Worm (Caenorhabditis elegans) whole organism, late embryonic: ENCODE data around the gene srx-80.

Experiments
- C08G9.2 ChIP-seq: sonication (generic microtip); optimal IDR thresholded peaks from 2 replicates; lab custom pipeline; 2016; ENCODE audit warnings: mild to moderate bottlenecking, missing genetic modification characterization, moderate library complexity, missing compliant biosample characterization
- C38D4.7 ChIP-seq: fragments of 200-800 bp; sonication (Bioruptor generic); optimal IDR thresholded peaks from 2 replicates; lab custom pipeline; 2018; ENCODE audit warnings: mild to moderate bottlenecking, missing genetic modification characterization, moderate library complexity, missing compliant biosample characterization
- F13H6.1 ChIP-seq: sonication (generic microtip); optimal IDR thresholded peaks from 2 replicates; lab custom pipeline; 2016; ENCODE audit warnings: missing genetic modification characterization, missing compliant biosample characterization
- T23F11.4 ChIP-seq: fragments of 200-800 bp; sonication (Bioruptor generic); optimal IDR thresholded peaks from 2 replicates; lab custom pipeline; 2018; ENCODE audit warnings: mild to moderate bottlenecking, missing genetic modification characterization, missing compliant biosample characterization
- ahr-1 ChIP-seq: sonication (generic microtip); optimal IDR thresholded peaks from 2 replicates; lab custom pipeline; 2016; ENCODE audit warnings: missing genetic modification characterization, missing compliant biosample characterization
- ama-1 ChIP-seq: fragments of 150-350 bp; optimal IDR thresholded peaks from 2 replicates; lab custom pipeline; 2014
- ceh-18 ChIP-seq: sonication (generic microtip); optimal IDR thresholded peaks from 2 replicates; lab custom pipeline; 2016; ENCODE audit warnings: missing genetic modification characterization, missing compliant biosample characterization
- ceh-19 ChIP-seq: fragments of 200-800 bp; sonication (Bioruptor generic); optimal IDR thresholded peaks from 2 replicates; lab custom pipeline; 2018; ENCODE audit warnings: mild to moderate bottlenecking, missing genetic modification characterization, missing compliant biosample characterization
- ceh-2 ChIP-seq: sonication (generic microtip); optimal IDR thresholded peaks from 2 replicates; lab custom pipeline; 2016; ENCODE audit warnings: missing genotype, missing genetic modification characterization, missing compliant biosample characterization
- ceh-22 ChIP-seq: sonication (generic microtip); optimal IDR thresholded peaks from 2 replicates; lab custom pipeline; 2017; ENCODE audit warnings: missing biosample characterization, missing genetic modification characterization
- ceh-30 ChIP-seq: fragments of 150-350 bp; optimal IDR thresholded peaks from 2 replicates; lab custom pipeline; 2014; ENCODE audit warnings: missing biosample characterization, missing genetic modification characterization
- ceh-34 ChIP-seq: sonication (generic microtip); optimal IDR thresholded peaks from 2 replicates; lab custom pipeline; 2016; ENCODE audit warnings: mild to moderate bottlenecking, missing genetic modification characterization, missing compliant biosample characterization
- ceh-45 ChIP-seq: fragments of 200-800 bp; sonication (Bioruptor generic); IDR thresholded peaks from 2 replicates; pipeline ENCODE4 v1.3.6; 2022; ENCODE audit warnings: missing genetic modification reagents, missing genetic modification characterization, missing compliant biosample characterization
- ceh-48 ChIP-seq: sonication (generic microtip); optimal IDR thresholded peaks from 2 replicates; lab custom pipeline; 2016; ENCODE audit warnings: missing genetic modification characterization, inconsistent platforms, missing compliant biosample characterization
- ceh-6 ChIP-seq: fragments of 200-800 bp; sonication (Bioruptor generic); optimal IDR thresholded peaks from 2 replicates; lab custom pipeline; 2018; ENCODE audit warnings: mild to moderate bottlenecking, missing genetic modification characterization, missing compliant biosample characterization
- ceh-9 ChIP-seq: sonication (generic microtip); optimal IDR thresholded peaks from 2 replicates; lab custom pipeline; 2016; ENCODE audit warnings: mild to moderate bottlenecking, missing genetic modification characterization, inconsistent platforms, missing compliant biosample characterization
- dmd-4 ChIP-seq: sonication (generic microtip); optimal IDR thresholded peaks from 2 replicates; lab custom pipeline; 2016; ENCODE audit warnings: borderline replicate concordance, missing genetic modification characterization, missing compliant biosample characterization
- dve-1 ChIP-seq: sonication (generic microtip); optimal IDR thresholded peaks from 2 replicates; lab custom pipeline; 2017; ENCODE audit warnings: antibody characterized with exemption, mild to moderate bottlenecking, missing genetic modification characterization, missing compliant biosample characterization
- elt-2 ChIP-seq: sonication (generic microtip); optimal IDR thresholded peaks from 2 replicates; lab custom pipeline; 2016; ENCODE audit warnings: missing genetic modification reagents, missing genetic modification characterization, missing compliant biosample characterization
- fkh-6 ChIP-seq: sonication (generic microtip); optimal IDR thresholded peaks from 2 replicates; lab custom pipeline; 2016; ENCODE audit warnings: missing genetic modification characterization, missing compliant biosample characterization
- hlh-13 ChIP-seq: fragments of 200-800 bp; sonication (Bioruptor generic); optimal IDR thresholded peaks from 2 replicates; lab custom pipeline; 2018; ENCODE audit warnings: mild to moderate bottlenecking, missing genetic modification characterization, missing compliant biosample characterization
- hlh-15 ChIP-seq: sonication (generic microtip); optimal IDR thresholded peaks from 2 replicates; lab custom pipeline; 2016; ENCODE audit warnings: missing genetic modification characterization, missing compliant biosample characterization
- hlh-30 ChIP-seq: sonication (generic microtip); optimal IDR thresholded peaks from 2 replicates; lab custom pipeline; 2017; ENCODE audit warnings: antibody characterized with exemption, missing genetic modification characterization, missing compliant biosample characterization; ENCODE audit not compliant: insufficient read depth
- hlh-6 ChIP-seq: sonication (generic microtip); optimal IDR thresholded peaks from 2 replicates; lab custom pipeline; 2016; ENCODE audit warnings: missing genotype, missing genetic modification characterization, missing compliant biosample characterization
- hlh-8 ChIP-seq: sonication (generic microtip); optimal IDR thresholded peaks from 2 replicates; lab custom pipeline; 2016; ENCODE audit warnings: missing genotype, missing genetic modification characterization, missing compliant biosample characterization
- lim-6 ChIP-seq: sonication (generic microtip); optimal IDR thresholded peaks from 2 replicates; lab custom pipeline; 2016; ENCODE audit warnings: missing genetic modification characterization, missing compliant biosample characterization
- lin-11 ChIP-seq: fragments of 200-800 bp; sonication (Bioruptor generic); optimal IDR thresholded peaks from 2 replicates; lab custom pipeline; 2018; ENCODE audit warnings: mild to moderate bottlenecking, missing genetic modification characterization, missing compliant biosample characterization
- madf-2 ChIP-seq: sonication (generic microtip); optimal IDR thresholded peaks from 2 replicates; lab custom pipeline; 2017; ENCODE audit warnings: missing genetic modification characterization, missing compliant biosample characterization
- nhr-11 ChIP-seq: fragments of 150-350 bp; optimal IDR thresholded peaks from 2 replicates; lab custom pipeline; 2014; ENCODE audit warnings: missing biosample characterization, missing genetic modification characterization
- nhr-232 ChIP-seq: sonication (generic microtip); optimal IDR thresholded peaks from 2 replicates; lab custom pipeline; 2016; ENCODE audit warnings: missing genetic modification characterization, missing compliant biosample characterization
- odd-2 ChIP-seq: sonication (generic microtip); optimal IDR thresholded peaks from 2 replicates; lab custom pipeline; 2017; ENCODE audit warnings: antibody characterized with exemption, mild to moderate bottlenecking, missing genetic modification characterization, missing compliant biosample characterization
- pag-3 ChIP-seq: sonication (generic microtip); optimal IDR thresholded peaks from 2 replicates; lab custom pipeline; 2016; ENCODE audit warnings: missing compliant biosample characterization, missing genetic modification characterization, borderline replicate concordance
- pat-9 ChIP-seq: fragments of 200-800 bp; sonication (Bioruptor generic); optimal IDR thresholded peaks from 2 replicates; lab custom pipeline; 2018; ENCODE audit warnings: mild to moderate bottlenecking, missing genetic modification characterization, moderate library complexity, missing compliant biosample characterization
- pha-2 ChIP-seq: sonication (generic microtip); optimal IDR thresholded peaks from 2 replicates; lab custom pipeline; 2017; ENCODE audit warnings: mild to moderate bottlenecking, missing genetic modification characterization, missing compliant biosample characterization
- pha-4 ChIP-seq: fragments of 150-350 bp; optimal IDR thresholded peaks from 2 replicates; lab custom pipeline; 2018; ENCODE audit warnings: missing biosample characterization, missing genetic modification reagents, missing genetic modification characterization
- pqm-1 ChIP-seq: sonication (generic microtip); optimal IDR thresholded peaks from 2 replicates; lab custom pipeline; 2016; ENCODE audit warnings: missing genetic modification characterization, missing compliant biosample characterization
- pros-1 ChIP-seq: fragments of 150-350 bp; optimal IDR thresholded peaks from 2 replicates; lab custom pipeline; 2014; ENCODE audit warnings: missing biosample characterization, missing genetic modification reagents, missing genetic modification characterization
- ref-2 ChIP-seq: sonication (generic microtip); optimal IDR thresholded peaks from 2 replicates; lab custom pipeline; 2016; ENCODE audit warnings: missing genetic modification characterization, missing compliant biosample characterization
- sox-2 ChIP-seq: fragments of 200-800 bp; sonication (Bioruptor generic); IDR thresholded peaks from 2 replicates; pipeline ENCODE4 v1.3.6; 2022; ENCODE audit warnings: missing genetic modification reagents, missing genetic modification characterization, missing compliant biosample characterization
- sox-4 ChIP-seq: sonication (generic microtip); optimal IDR thresholded peaks from 2 replicates; lab custom pipeline; 2017; ENCODE audit warnings: mild to moderate bottlenecking, missing genetic modification characterization, inconsistent platforms, missing compliant biosample characterization
- tbx-2 ChIP-seq: sonication (generic microtip); optimal IDR thresholded peaks from 2 replicates; lab custom pipeline; 2016; ENCODE audit warnings: missing genetic modification characterization, missing compliant biosample characterization
- tbx-7 ChIP-seq: sonication (generic microtip); optimal IDR thresholded peaks from 2 replicates; lab custom pipeline; 2016; ENCODE audit warnings: missing genotype, missing genetic modification characterization, missing compliant biosample characterization
- ttx-3 ChIP-seq: sonication (generic microtip); optimal IDR thresholded peaks from 2 replicates; lab custom pipeline; 2016; ENCODE audit warnings: missing genetic modification reagents, missing genetic modification characterization, missing compliant biosample characterization
- zip-5 ChIP-seq: sonication (generic microtip); optimal IDR thresholded peaks from 2 replicates; lab custom pipeline; 2016; ENCODE audit warnings: missing genetic modification characterization, missing compliant biosample characterization
- ztf-16 ChIP-seq: sonication (generic microtip); optimal IDR thresholded peaks from 2 replicates; lab custom pipeline; 2017; ENCODE audit warnings: missing genetic modification characterization, missing compliant biosample characterization

Gene srx-80

ce11 chrV:11548914-11549406 is 44.6 kb upstream of the srx-80 start, which contains the start of the genes F38B7.17 and F38B7.3 (continued):
- TF ChIP-seq madf-2 = no peak
- peak; percentile 12 for TF ChIP-seq hlh-8
- TF ChIP-seq sox-2 (GFP tag; lab: Robert Waterston, UW) = no peak
- TF ChIP-seq tbx-2 (tag; lab: Kevin White, UChicago) = peak; percentile 51
- no peak for TF ChIP-seq hlh-15 (tag; lab: Kevin White, UChicago)
- no peak for TF ChIP-seq ahr-1 (tag; lab: Kevin White, UChicago)
- TF ChIP-seq ama-1 = no peak
- no peak for TF ChIP-seq ttx-3 (tag; lab: Kevin White, UChicago)
- peak; percentile 42 for TF ChIP-seq ceh-34
- TF ChIP-seq pat-9 = no peak

- no peak for TF ChIP-seq ceh-30 (tag; lab: Kevin White, UChicago)
- no peak for TF ChIP-seq hlh-30 (tag; lab: Kevin White, UChicago)
- no peak for TF ChIP-seq lin-11 (tag; lab: Kevin White, UChicago)
- no peak for TF ChIP-seq ceh-19
- no peak for TF ChIP-seq tbx-7
- TF ChIP-seq dve-1 (tag; lab: Kevin White, UChicago) = no peak
- TF ChIP-seq ref-2 (tag; lab: Kevin White, UChicago) = no peak
Measured at ce11 chrV:11552379-11552778, 41.1 kb upstream of the srx-80 start, which contains the start of gene srx-85. Gene srx-85, plus strand, starts transcription at chrV:11552679.

ce11 chrV:11554260-11554659 is 39.3 kb upstream of the srx-80 start, which contains the start of gene duo-1:
Gene duo-1, plus strand, starts transcription at chrV:11554630.
- TF ChIP-seq T23F11.4 (GFP tag; lab: Kevin White, UChicago) (no peak), ceh-19 (no peak), zip-5 (tag; lab: Kevin White, UChicago) (no peak), ceh-48 (no peak), ceh-9 (no peak), pros-1 (tag; lab: Kevin White, UChicago) (no peak), F13H6.1 (tag; lab: Kevin White, UChicago) (no peak), pat-9 (no peak), lin-11 (tag; lab: Kevin White, UChicago) (no peak), tbx-7 (no peak), elt-2 (tag; lab: Kevin White, UChicago) (no peak), pha-4 (tag; lab: Kevin White, UChicago) (no peak), ama-1 (no peak)

ce11 chrV:11562643-11563042 is 30.9 kb upstream of the srx-80 start, which contains the start of gene srx-86:
Gene srx-86, plus strand, starts transcription at chrV:11562943.
- TF ChIP-seq hlh-6 (tag; lab: Kevin White, UChicago) (no peak), sox-4 (no peak), odd-2 (tag; lab: Kevin White, UChicago) (no peak), pqm-1 (tag; lab: Kevin White, UChicago) (no peak), ceh-34 (no peak), ceh-18 (no peak), ceh-6 (GFP tag; lab: Kevin White, UChicago) (no peak), tbx-7 (no peak), ceh-19 (no peak), ahr-1 (tag; lab: Kevin White, UChicago) (no peak), C38D4.7 (no peak), pat-9 (no peak), lim-6 (no peak), nhr-232 (tag; lab: Kevin White, UChicago) (no peak), hlh-13 (GFP tag; lab: Kevin White, UChicago) (no peak), fkh-6 (no peak)

- TF ChIP-seq ceh-45 (GFP tag; lab: Robert Waterston, UW) (no peak), hlh-13 (GFP tag; lab: Kevin White, UChicago) (no peak), ceh-9 (no peak), ceh-22 (tag; lab: Kevin White, UChicago) (no peak), pag-3 (tag; lab: Kevin White, UChicago) (no peak), F13H6.1 (tag; lab: Kevin White, UChicago) (no peak), ceh-6 (GFP tag; lab: Kevin White, UChicago) (no peak), ceh-2 (tag; lab: Kevin White, UChicago) (no peak), ztf-16 (tag; lab: Kevin White, UChicago) (no peak), C08G9.2 (tag; lab: Kevin White, UChicago) (no peak), pha-2 (tag; lab: Kevin White, UChicago) (no peak), nhr-11 (tag; lab: Kevin White, UChicago) (no peak), tbx-7 (no peak), ceh-34 (no peak), dmd-4 (tag; lab: Kevin White, UChicago) (no peak), ceh-48 (no peak), elt-2 (tag; lab: Kevin White, UChicago) (no peak), hlh-6 (tag; lab: Kevin White, UChicago) (no peak)
Measured at ce11 chrV:11564573-11564972, 29.0 kb upstream of the srx-80 start, which contains the start of gene srx-87. Gene srx-87, plus strand, starts transcription at chrV:11564873.
